Worm (Caenorhabditis elegans) whole organism, young adult: Measurements from ENCODE around the gene C04C3.4.

ENCODE experiments used
- B0019.2 ChIP-seq: fragments of 200-800 bp; sonication (Bioruptor generic); conservative IDR thresholded peaks from 2 replicates; pipeline ENCODE4 v1.3.6; 2022; ENCODE audit warnings: missing genetic modification reagents, missing genetic modification characterization, missing compliant biosample characterization
- F22D6.2 ChIP-seq: sonication (generic microtip); optimal IDR thresholded peaks from 2 replicates; lab custom pipeline; 2016; ENCODE audit warnings: mild to moderate bottlenecking, missing genetic modification characterization, missing compliant biosample characterization
- K11D2.4 ChIP-seq: fragments of 200-800 bp; sonication (Bioruptor generic); IDR thresholded peaks from 2 replicates; pipeline ENCODE4 v1.3.6; 2022; ENCODE audit warnings: missing genetic modification reagents, missing genetic modification characterization, missing compliant biosample characterization
- K12H6.12 ChIP-seq: fragments of 200-800 bp; sonication (Bioruptor generic); optimal IDR thresholded peaks from 2 replicates; lab custom pipeline; 2018; ENCODE audit warnings: mild to moderate bottlenecking, missing genetic modification characterization, missing compliant biosample characterization
- Y56A3A.18 ChIP-seq: fragments of 200-800 bp; sonication (Bioruptor generic); IDR thresholded peaks from 2 replicates; pipeline ENCODE4 v1.3.6; 2022; ENCODE audit warnings: missing genetic modification reagents, missing genetic modification characterization, missing compliant biosample characterization
- Y79H2A.3 ChIP-seq: fragments of 200-800 bp; sonication (Bioruptor generic); conservative IDR thresholded peaks from 2 replicates; pipeline ENCODE4 v1.3.6; 2022; ENCODE audit warnings: missing genetic modification reagents, missing genetic modification characterization, missing compliant biosample characterization
- aptf-2 ChIP-seq: fragments of 200-800 bp; sonication (Bioruptor generic); conservative IDR thresholded peaks from 2 replicates; pipeline ENCODE4 v1.3.6; 2022; ENCODE audit warnings: missing genetic modification reagents, missing genetic modification characterization, missing compliant biosample characterization
- aptf-3 ChIP-seq: fragments of 200-800 bp; sonication (Bioruptor generic); IDR thresholded peaks from 2 replicates; pipeline ENCODE4 v1.3.6; 2022; ENCODE audit warnings: missing genetic modification characterization, missing compliant biosample characterization
- atf-7 ChIP-seq: sonication (generic microtip); optimal IDR thresholded peaks from 2 replicates; lab custom pipeline; 2017; ENCODE audit warnings: mild to moderate bottlenecking, missing genetic modification characterization, missing compliant biosample characterization
- ceh-27 ChIP-seq: fragments of 200-800 bp; sonication (Bioruptor generic); optimal IDR thresholded peaks from 2 replicates; lab custom pipeline; 2018; ENCODE audit warnings: mild to moderate bottlenecking, missing genetic modification characterization, moderate library complexity, missing compliant biosample characterization
- efl-1 ChIP-seq: fragments of 150-350 bp; optimal IDR thresholded peaks from 2 replicates; lab custom pipeline; 2014; ENCODE audit warnings: missing biosample characterization, missing genetic modification reagents, missing genetic modification characterization
- ekl-4 ChIP-seq: fragments of 200-800 bp; sonication (Bioruptor generic); IDR thresholded peaks from 2 replicates; pipeline ENCODE4 v1.3.6; 2022; ENCODE audit warnings: missing genetic modification reagents, missing genetic modification characterization, missing compliant biosample characterization
- ets-4 ChIP-seq: fragments of 200-800 bp; sonication (Bioruptor generic); optimal IDR thresholded peaks from 2 replicates; lab custom pipeline; 2018; ENCODE audit warnings: mild to moderate bottlenecking, missing genetic modification characterization, missing compliant biosample characterization
- lin-35 ChIP-seq, 3 experiments: fragments of 150-350 bp in 2 of 3; sonication (generic microtip) in 1 of 3; optimal IDR thresholded peaks; 2 replicates each; lab custom pipeline; 2014 to 2018; ENCODE audit warnings: missing biosample characterization in 3 of 3, missing genetic modification characterization in 3 of 3, missing genetic modification reagents in 3 of 3
- lin-40 ChIP-seq: sonication (generic microtip); optimal IDR thresholded peaks from 2 replicates; lab custom pipeline; 2016; ENCODE audit warnings: missing genetic modification characterization, mild to moderate bottlenecking, missing compliant biosample characterization, missing genotype, missing genetic modification reagents
- madf-10 ChIP-seq: sonication (generic microtip); optimal IDR thresholded peaks from 2 replicates; lab custom pipeline; 2016; ENCODE audit warnings: mild to moderate bottlenecking, missing genetic modification characterization, missing compliant biosample characterization
- madf-8 ChIP-seq: fragments of 200-800 bp; sonication (Bioruptor generic); conservative IDR thresholded peaks from 2 replicates; pipeline ENCODE4 v1.3.6; 2022; ENCODE audit warnings: missing genetic modification reagents, missing genetic modification characterization, missing compliant biosample characterization
- mel-28 ChIP-seq: sonication (generic microtip); optimal IDR thresholded peaks from 2 replicates; lab custom pipeline; 2016; ENCODE audit warnings: borderline replicate concordance, mild to moderate bottlenecking, missing genetic modification characterization, missing compliant biosample characterization
- mes-4 ChIP-seq: sonication (generic microtip); optimal IDR thresholded peaks from 2 replicates; lab custom pipeline; 2016; ENCODE audit warnings: missing genotype, missing genetic modification characterization, missing compliant biosample characterization
- mxl-1 ChIP-seq: sonication (generic microtip); optimal IDR thresholded peaks from 2 replicates; lab custom pipeline; 2016; ENCODE audit warnings: missing genetic modification characterization, missing compliant biosample characterization
- nfyb-1 ChIP-seq: fragments of 200-800 bp; sonication (Bioruptor generic); IDR thresholded peaks from 2 replicates; pipeline ENCODE4 v1.3.6; 2022; ENCODE audit warnings: missing genetic modification reagents, missing genetic modification characterization, missing compliant biosample characterization
- nhr-27 ChIP-seq: fragments of 200-800 bp; sonication (Bioruptor generic); optimal IDR thresholded peaks from 2 replicates; lab custom pipeline; 2018; ENCODE audit warnings: mild to moderate bottlenecking, missing genetic modification characterization, moderate library complexity, missing compliant biosample characterization
- pbrm-1 ChIP-seq: fragments of 200-800 bp; sonication (Bioruptor generic); IDR thresholded peaks from 2 replicates; pipeline ENCODE4 v1.3.6; 2022; ENCODE audit warnings: missing genetic modification reagents, missing genetic modification characterization, missing compliant biosample characterization
- pha-4 ChIP-seq: fragments of 150-350 bp; sonication (generic microtip); optimal IDR thresholded peaks from 2 replicates; lab custom pipeline; 2014; ENCODE audit warnings: missing biosample characterization, missing genetic modification reagents, missing genetic modification characterization
- rcor-1 ChIP-seq: fragments of 200-800 bp; sonication (Bioruptor generic); IDR thresholded peaks from 2 replicates; pipeline ENCODE4 v1.3.6; 2022; ENCODE audit warnings: missing genetic modification reagents, missing genetic modification characterization, missing compliant biosample characterization
- rec-8 ChIP-seq, 2 experiments: sonication (generic microtip); optimal IDR thresholded peaks; 2 replicates each; lab custom pipeline; 2016; ENCODE audit warnings: mild to moderate bottlenecking in 2 of 2, missing genetic modification characterization in 2 of 2, missing genetic modification reagents in 2 of 2, missing genotype in 2 of 2, missing biosample characterization in 1 of 2, missing compliant biosample characterization in 1 of 2, moderate library complexity in 1 of 2
- sdz-38 ChIP-seq: sonication (generic microtip); optimal IDR thresholded peaks from 2 replicates; lab custom pipeline; 2016; ENCODE audit warnings: missing genotype, missing genetic modification characterization, missing compliant biosample characterization
- snpc-1.3 ChIP-seq: sonication (generic microtip); optimal IDR thresholded peaks from 2 replicates; lab custom pipeline; 2017; ENCODE audit warnings: missing genetic modification characterization, mild to moderate bottlenecking, missing compliant biosample characterization, antibody characterized with exemption, moderate library complexity, missing genotype, missing genetic modification reagents; ENCODE audit not compliant: insufficient read depth
- tlf-1 ChIP-seq: fragments of 200-800 bp; sonication (Bioruptor generic); optimal IDR thresholded peaks from 2 replicates; lab custom pipeline; 2018; ENCODE audit warnings: mild to moderate bottlenecking, missing genetic modification characterization, missing compliant biosample characterization
- zfh-2 ChIP-seq: fragments of 200-800 bp; sonication (Bioruptor generic); conservative IDR thresholded peaks from 2 replicates; pipeline ENCODE4 v1.3.6; 2022; ENCODE audit warnings: missing genetic modification reagents, missing genetic modification characterization, missing compliant biosample characterization
- ztf-3 ChIP-seq: fragments of 200-800 bp; sonication (Bioruptor generic); optimal IDR thresholded peaks from 2 replicates; lab custom pipeline; 2018; ENCODE audit warnings: mild to moderate bottlenecking, missing genetic modification characterization, missing compliant biosample characterization
- ztf-6 ChIP-seq: fragments of 200-800 bp; sonication (Bioruptor generic); IDR thresholded peaks from 2 replicates; pipeline ENCODE4 v1.3.6; 2022; ENCODE audit warnings: missing genetic modification reagents, missing genetic modification characterization, missing compliant biosample characterization

Gene C04C3.4

ce11 chrIV:3439354-3439753, 45.2 kb downstream of the C04C3.4 start, which contains the start of gene grd-3:
TSS of gene grd-3 (plus strand) at chrIV:3439655.
- TF ChIP-seq mxl-1 (no peak), zfh-2 (GFP tag; lab: Robert Waterston, UW) (0 out of 2 replicates have a peak, but pooled peaks have one; percentile 5), ceh-27 (GFP tag; lab: Kevin White, UChicago) (no peak), F22D6.2 (tag; lab: Kevin White, UChicago) (no peak), mel-28 (tag; lab: Kevin White, UChicago) (no peak)
- TF ChIP-seq, all 124 proteins: peak for 1

ce11 chrIV:3440848-3441247, 46.7 kb downstream of the C04C3.4 start, which contains the start of gene grd-10:
TSS of gene grd-10 (plus strand) at chrIV:3441055.
- no peak for TF ChIP-seq pbrm-1
- no peak for TF ChIP-seq Y79H2A.3 (GFP tag; lab: Robert Waterston, UW)
- no peak for TF ChIP-seq K11D2.4 (GFP tag; lab: Robert Waterston, UW)
- no peak for TF ChIP-seq mel-28 (tag; lab: Kevin White, UChicago)
- no peak for TF ChIP-seq nfyb-1 (GFP tag; lab: Robert Waterston, UW)
- no peak for TF ChIP-seq lin-40 (tag; lab: Kevin White, UChicago)
- no peak for TF ChIP-seq sdz-38 (tag; lab: Kevin White, UChicago)
- no peak for TF ChIP-seq aptf-3 (GFP tag; lab: Robert Waterston, UW)
- TF ChIP-seq madf-10 (tag; lab: Kevin White, UChicago): no peak
- no peak for TF ChIP-seq ztf-6 (GFP tag; lab: Robert Waterston, UW)
- no peak for TF ChIP-seq aptf-2 (GFP tag; lab: Robert Waterston, UW)
- no peak for TF ChIP-seq atf-7 (tag; lab: Kevin White, UChicago)
- no peak for TF ChIP-seq pha-4 (tag; lab: Kevin White, UChicago)
- no peak for TF ChIP-seq nhr-27 (tag; lab: Kevin White, UChicago)

- TF ChIP-seq tlf-1 (GFP tag; lab: Kevin White, UChicago) (no peak), rec-8 (tag; optimal IDR thresholded peaks at IDR 0.05; lab: Kevin White, UChicago) (no peak), madf-8 (GFP tag; lab: Robert Waterston, UW) (no peak), K12H6.12 (no peak), lin-35 (GFP tag; optimal IDR thresholded peaks at IDR 0.05; lab: Kevin White, UChicago) (no peak), mes-4 (tag; lab: Kevin White, UChicago) (no peak)
Measured at ce11 chrIV:3442513-3442912, 48.3 kb downstream of the C04C3.4 start.

- no peak for TF ChIP-seq aptf-3 (GFP tag; lab: Robert Waterston, UW)
- TF ChIP-seq B0019.2 (GFP tag; lab: Robert Waterston, UW): no peak
- no peak for TF ChIP-seq ztf-3 (GFP tag; lab: Kevin White, UChicago)
- TF ChIP-seq snpc-1.3 (tag; lab: Kevin White, UChicago): no peak
- no peak for TF ChIP-seq mel-28 (tag; lab: Kevin White, UChicago)
- no peak for TF ChIP-seq ets-4 (GFP tag; lab: Kevin White, UChicago)
- no peak for TF ChIP-seq Y56A3A.18 (GFP tag; lab: Robert Waterston, UW)
- TF ChIP-seq ekl-4: no peak
- no peak for TF ChIP-seq efl-1 (GFP tag; lab: Kevin White, UChicago)
- no peak for TF ChIP-seq rcor-1 (GFP tag; lab: Robert Waterston, UW)
- no peak for TF ChIP-seq mes-4 (tag; lab: Kevin White, UChicago)
- TF ChIP-seq, all 124 proteins: peak for 0
Measured at ce11 chrIV:3444101-3444500, 49.9 kb downstream of the C04C3.4 start, which contains the start of gene F09D12.2. TSS of gene F09D12.2 (minus strand) at chrIV:3444201.
